Worm (Caenorhabditis elegans): ENCODE measurements around the gene srh-148.
"Not testable (repeated sequence)": the region's sequence is repeated elsewhere in the genome, so short reads cannot be mapped to it uniquely, and the experiment has no call there.

- TF ChIP-seq aly-1 (tag; optimal IDR thresholded peaks at IDR 0.05); B0310.2 (tag; optimal IDR thresholded peaks at IDR 0.05); scrt-1 (GFP tag; IDR thresholded peaks at IDR 0.05): not testable (repeated sequence)
Measured at ce11 chrV:15905530-15905929, 47.3 kb upstream of the srh-148 start, which contains the start of the genes F35E8.1 and F35E8.2.
